Fruit fly (Drosophila melanogaster) whole organism, embryonic: ENCODE results near the gene tbrd-1.
A peak's percentile ranks its signal among the peaks of the same experiment; 100 is the strongest.

Experiments
- Atf6 ChIP-seq: fragments of 200-800 bp; sonication (Bioruptor generic); IDR thresholded peaks from 2 replicates; pipeline ENCODE4 v1.3.6; 2022; ENCODE audit warnings: missing biosample characterization, missing genetic modification characterization
- Bteb2 ChIP-seq: fragments of 200-800 bp; sonication (Bioruptor generic); optimal IDR thresholded peaks from 2 replicates; lab custom pipeline; 2016; ENCODE audit warnings: missing biosample characterization, missing genetic modification characterization
- CG10274 ChIP-seq: fragments of 200-800 bp; sonication (Bioruptor generic); optimal IDR thresholded peaks from 3 replicates; lab custom pipeline; 2017; ENCODE audit warnings: missing biosample characterization, mild to moderate bottlenecking, missing genetic modification characterization
- CG10366 ChIP-seq: fragments of 200-800 bp; sonication (Bioruptor generic); IDR thresholded peaks from 2 replicates; pipeline ENCODE4 v1.3.6; 2022; ENCODE audit warnings: missing biosample characterization, missing genetic modification characterization
- CG10654 ChIP-seq: fragments of 200-800 bp; sonication (Bioruptor generic); optimal IDR thresholded peaks from 2 replicates; lab custom pipeline; 2016; ENCODE audit warnings: missing biosample characterization, missing genetic modification characterization
- CG12391 ChIP-seq: fragments of 200-800 bp; sonication (Bioruptor generic); optimal IDR thresholded peaks from 3 replicates; lab custom pipeline; 2018; ENCODE audit warnings: missing biosample characterization, mild to moderate bottlenecking, missing genetic modification characterization, moderate library complexity
- CG15601 ChIP-seq: fragments of 200-800 bp; sonication (Bioruptor generic); optimal IDR thresholded peaks from 3 replicates; lab custom pipeline; 2019; ENCODE audit warnings: missing biosample characterization, mild to moderate bottlenecking, missing genetic modification characterization, moderate library complexity
- CG1647 ChIP-seq: fragments of 200-800 bp; sonication (Bioruptor generic); optimal IDR thresholded peaks from 3 replicates; lab custom pipeline; 2016; ENCODE audit warnings: missing biosample characterization, missing genetic modification characterization
- CG30431 ChIP-seq: fragments of 200-800 bp; sonication (Bioruptor generic); optimal IDR thresholded peaks from 2 replicates; lab custom pipeline; 2017; ENCODE audit warnings: missing biosample characterization, missing genetic modification characterization
- CG31365 ChIP-seq: fragments of 200-800 bp; sonication (Bioruptor generic); optimal IDR thresholded peaks from 2 replicates; lab custom pipeline; 2018; ENCODE audit warnings: missing biosample characterization, mild to moderate bottlenecking, missing genetic modification characterization
- CG43689 ChIP-seq: fragments of 200-800 bp; sonication (Bioruptor generic); IDR thresholded peaks from 2 replicates; pipeline ENCODE4 v1.3.6; 2022; ENCODE audit warnings: missing biosample characterization, missing genetic modification characterization
- CG4730 ChIP-seq: fragments of 200-800 bp; sonication (Bioruptor generic); IDR thresholded peaks from 2 replicates; pipeline ENCODE4 v1.3.6; 2022; ENCODE audit warnings: missing biosample characterization, missing genetic modification characterization
- CG7928 ChIP-seq: fragments of 200-800 bp; sonication (Bioruptor generic); optimal IDR thresholded peaks from 2 replicates; lab custom pipeline; 2017; ENCODE audit warnings: missing biosample characterization, mild to moderate bottlenecking, missing genetic modification characterization
- CG8944 ChIP-seq: fragments of 200-800 bp; sonication (Bioruptor generic); optimal IDR thresholded peaks from 3 replicates; lab custom pipeline; 2016; ENCODE audit warnings: missing biosample characterization, missing genetic modification characterization
- CG9876 ChIP-seq: fragments of 200-800 bp; sonication (Bioruptor generic); optimal IDR thresholded peaks from 2 replicates; lab custom pipeline; 2016; ENCODE audit warnings: missing biosample characterization, missing genetic modification characterization
- Deaf1 ChIP-seq: fragments of 200-800 bp; optimal IDR thresholded peaks from 3 replicates; lab custom pipeline; 2019; ENCODE audit warnings: missing biosample characterization, mild to moderate bottlenecking, missing genetic modification characterization, moderate library complexity
- Dip2 ChIP-seq: fragments of 200-800 bp; sonication (Bioruptor generic); IDR thresholded peaks from 2 replicates; pipeline ENCODE4 v1.3.6; 2022; ENCODE audit warnings: missing biosample characterization, missing genetic modification characterization
- Dll ChIP-seq: fragments of 200-800 bp; sonication (Bioruptor generic); IDR thresholded peaks from 4 replicates; pipeline ENCODE4 v1.3.6; 2022; ENCODE audit warnings: missing biosample characterization, missing genetic modification characterization; ENCODE audit not compliant: partially characterized antibody
- Drgx ChIP-seq: fragments of 200-800 bp; sonication (Bioruptor generic); IDR thresholded peaks from 2 replicates; pipeline ENCODE4 v1.3.6; 2022; ENCODE audit warnings: missing biosample characterization, missing genetic modification characterization
- Gsc ChIP-seq: fragments of 200-800 bp; sonication (Bioruptor generic); IDR thresholded peaks from 2 replicates; pipeline ENCODE4 v1.3.6; 2022; ENCODE audit warnings: missing biosample characterization, missing genetic modification characterization
- Hr78 ChIP-seq, 2 experiments: fragments of 200-800 bp in 1 of 2; fragments of >200 bp in 1 of 2; sonication (Bioruptor generic) in 1 of 2; optimal IDR thresholded peaks; 2 replicates each; lab custom pipeline; 2017 to 2019; ENCODE audit warnings: missing biosample characterization in 2 of 2, missing genetic modification characterization in 2 of 2, mild to moderate bottlenecking in 1 of 2, moderate library complexity in 1 of 2
- Lhr ChIP-seq: fragments of 200-800 bp; sonication (Bioruptor generic); optimal IDR thresholded peaks from 3 replicates; lab custom pipeline; 2017; ENCODE audit warnings: mild to moderate bottlenecking, missing biosample characterization, missing genetic modification reagents, missing genetic modification characterization
- Mrtf ChIP-seq: fragments of 200-800 bp; sonication (Bioruptor generic); IDR thresholded peaks from 3 replicates; pipeline ENCODE4 v1.3.6; 2022; ENCODE audit warnings: missing biosample characterization, missing genetic modification characterization
- NFAT ChIP-seq: fragments of 200-800 bp; sonication (Bioruptor generic); IDR thresholded peaks from 2 replicates; pipeline ENCODE4 v1.3.6; 2022; ENCODE audit warnings: missing biosample characterization, missing genetic modification characterization
- Oli ChIP-seq: fragments of 200-800 bp; sonication (Bioruptor generic); optimal IDR thresholded peaks from 2 replicates; lab custom pipeline; 2018; ENCODE audit warnings: missing biosample characterization, mild to moderate bottlenecking, missing genetic modification characterization, moderate library complexity
- Poxn ChIP-seq: fragments of 200-800 bp; sonication (Bioruptor generic); IDR thresholded peaks from 2 replicates; pipeline ENCODE4 v1.3.6; 2022; ENCODE audit warnings: missing biosample characterization, missing genetic modification characterization
- Ssrp ChIP-seq: fragments of 200-800 bp; sonication (Bioruptor generic); optimal IDR thresholded peaks from 2 replicates; lab custom pipeline; 2018; ENCODE audit warnings: missing biosample characterization, mild to moderate bottlenecking, missing genetic modification characterization, moderate library complexity
- TFAM ChIP-seq: fragments of 200-800 bp; sonication (Bioruptor generic); optimal IDR thresholded peaks from 2 replicates; lab custom pipeline; 2017; ENCODE audit warnings: missing biosample characterization, missing genetic modification characterization, inconsistent platforms
- cg ChIP-seq: fragments of 200-800 bp; sonication (Bioruptor generic); optimal IDR thresholded peaks from 3 replicates; lab custom pipeline; 2019; ENCODE audit warnings: missing biosample characterization, mild to moderate bottlenecking, missing genetic modification characterization, moderate library complexity
- crol ChIP-seq: fragments of 200-800 bp; sonication (Bioruptor generic); IDR thresholded peaks from 2 replicates; pipeline ENCODE4 v1.3.6; 2022; ENCODE audit warnings: missing biosample characterization, missing genetic modification characterization
- disco-r ChIP-seq: fragments of 200-800 bp; sonication (Bioruptor generic); optimal IDR thresholded peaks from 2 replicates; lab custom pipeline; 2016; ENCODE audit warnings: missing biosample characterization, missing genetic modification characterization
- ewg ChIP-seq: fragments of 200-800 bp; sonication (Bioruptor generic); optimal IDR thresholded peaks from 3 replicates; lab custom pipeline; 2017; ENCODE audit warnings: mild to moderate bottlenecking, missing biosample characterization, missing genetic modification reagents, missing genetic modification characterization
- fd3F ChIP-seq: fragments of 200-800 bp; sonication (Bioruptor generic); optimal IDR thresholded peaks from 2 replicates; lab custom pipeline; 2018; ENCODE audit warnings: missing biosample characterization, mild to moderate bottlenecking, missing genetic modification characterization, moderate library complexity
- gro ChIP-seq: fragments of 200-800 bp; sonication (Bioruptor generic); optimal IDR thresholded peaks from 2 replicates; lab custom pipeline; 2016; ENCODE audit warnings: missing biosample characterization, missing genetic modification characterization
- h ChIP-seq: fragments of >200 bp; optimal IDR thresholded peaks from 2 replicates; lab custom pipeline; 2017
- kni ChIP-seq: fragments of 200-800 bp; sonication (Bioruptor generic); optimal IDR thresholded peaks from 3 replicates; lab custom pipeline; 2017; ENCODE audit warnings: mild to moderate bottlenecking, missing biosample characterization, missing genetic modification reagents, missing genetic modification characterization
- mirr ChIP-seq: fragments of 200-800 bp; sonication (Bioruptor generic); optimal IDR thresholded peaks from 3 replicates; lab custom pipeline; 2018; ENCODE audit warnings: missing biosample characterization, mild to moderate bottlenecking, missing genetic modification characterization
- otp ChIP-seq: fragments of 200-800 bp; sonication (Bioruptor generic); IDR thresholded peaks from 3 replicates; pipeline ENCODE4, ENCODE4 v1.3.6; 2022; ENCODE audit warnings: missing biosample characterization, missing genetic modification characterization
- peb ChIP-seq: fragments of 200-800 bp; sonication (Bioruptor generic); IDR thresholded peaks from 2 replicates; pipeline ENCODE4 v1.3.6; 2022; ENCODE audit warnings: missing biosample characterization, missing genetic modification characterization
- rib ChIP-seq: fragments of 200-800 bp; sonication (Bioruptor generic); IDR thresholded peaks from 2 replicates; pipeline ENCODE4 v1.3.6; 2022; ENCODE audit warnings: missing biosample characterization, missing genetic modification characterization
- row ChIP-seq: fragments of 200-800 bp; sonication (Bioruptor generic); IDR thresholded peaks from 3 replicates; pipeline ENCODE4 v1.3.6; 2022; ENCODE audit warnings: missing biosample characterization, missing genetic modification characterization
- run ChIP-seq: fragments of 200-800 bp; sonication (Bioruptor generic); optimal IDR thresholded peaks from 3 replicates; lab custom pipeline; 2018; ENCODE audit warnings: missing biosample characterization, mild to moderate bottlenecking, missing genetic modification characterization
- sc ChIP-seq, 3 experiments: fragments of >200 bp in 2 of 3; fragments of 200-800 bp in 1 of 3; sonication (Bioruptor generic) in 1 of 3; optimal IDR thresholded peaks; 2 replicates in 2 of 3; 3 replicates in 1 of 3; lab custom pipeline; 2017; ENCODE audit warnings: mild to moderate bottlenecking in 1 of 3, missing biosample characterization in 1 of 3, missing genetic modification characterization in 1 of 3, missing genetic modification reagents in 1 of 3
- shn ChIP-seq: fragments of 200-800 bp; sonication (Bioruptor generic); optimal IDR thresholded peaks from 3 replicates; lab custom pipeline; 2016; ENCODE audit warnings: missing biosample characterization, missing genetic modification characterization
- slbo ChIP-seq: fragments of 200-800 bp; sonication (Bioruptor generic); IDR thresholded peaks from 2 replicates; pipeline ENCODE4 v1.3.6; 2022; ENCODE audit warnings: missing biosample characterization, missing genetic modification characterization
- toy ChIP-seq: fragments of 200-800 bp; sonication (Bioruptor generic); IDR thresholded peaks from 2 replicates; pipeline ENCODE4 v1.3.6; 2022; ENCODE audit warnings: missing biosample characterization, missing genetic modification characterization
- tup ChIP-seq: fragments of 200-800 bp; sonication (Bioruptor generic); optimal IDR thresholded peaks from 2 replicates; lab custom pipeline; 2016; ENCODE audit warnings: missing biosample characterization, mild to moderate bottlenecking, missing genetic modification characterization, moderate library complexity
- twi ChIP-seq: fragments of 200-800 bp; optimal IDR thresholded peaks from 2 replicates; lab custom pipeline; 2019; ENCODE audit warnings: missing biosample characterization, mild to moderate bottlenecking, missing genetic modification characterization, moderate library complexity
- unc-4 ChIP-seq: fragments of 200-800 bp; sonication (Bioruptor generic); IDR thresholded peaks from 2 replicates; pipeline ENCODE4 v1.3.6; 2022; ENCODE audit warnings: missing biosample characterization, missing genetic modification characterization; ENCODE audit not compliant: partially characterized antibody
- yki ChIP-seq: fragments of >200 bp; optimal IDR thresholded peaks from 3 replicates; lab custom pipeline; 2018
- zen ChIP-seq: fragments of 200-800 bp; sonication (Bioruptor generic); optimal IDR thresholded peaks from 3 replicates; lab custom pipeline; 2018; ENCODE audit warnings: missing biosample characterization, mild to moderate bottlenecking, missing genetic modification characterization, moderate library complexity

tbrd-1 gene

dm6 chr3R:23877606-23878317, 15.6 kb downstream of the tbrd-1 start (continued):
- TF ChIP-seq gro (no peak), row (GFP tag; lab: Robert Waterston, UW) (no peak), ewg (GFP tag; lab: Kevin White, UChicago) (no peak), CG7928 (GFP tag; lab: Kevin White, UChicago) (no peak), CG15601 (tag; lab: Kevin White, UChicago) (peak; percentile 8), cg (GFP tag; lab: Kevin White, UChicago) (peak; percentile 28), Bteb2 (no peak), Dll (GFP tag; lab: Robert Waterston, UW) (no peak), NFAT (GFP tag; lab: Robert Waterston, UW) (no peak), CG30431 (no peak), Ssrp (tag; lab: Kevin White, UChicago) (no peak), TFAM (GFP tag; lab: Kevin White, UChicago) (no peak), twi (tag; lab: Kevin White, UChicago) (no peak), unc-4 (GFP tag; lab: Robert Waterston, UW) (no peak), shn (no peak), disco-r (no peak), mirr (no peak), CG12391 (tag; lab: Kevin White, UChicago) (no peak), Gsc (GFP tag; lab: Robert Waterston, UW) (no peak), CG9876 (no peak), slbo (no peak), CG8944 (no peak), Mrtf (GFP tag; lab: Robert Waterston, UW) (no peak), Poxn (GFP tag; lab: Robert Waterston, UW) (no peak), h (lab: Kevin White, UChicago) (no peak), yki (lab: Kevin White, UChicago) (no peak), Dip2 (GFP tag; lab: Robert Waterston, UW) (no peak), fd3F (GFP tag; lab: Kevin White, UChicago) (no peak), peb (GFP tag; lab: Robert Waterston, UW) (no peak), sc (optimal IDR thresholded peaks at IDR 0.05; lab: Kevin White, UChicago) (no peak), sc (GFP tag; optimal IDR thresholded peaks at IDR 0.05; lab: Kevin White, UChicago) (no peak), Deaf1 (tag; lab: Kevin White, UChicago) (peak; percentile 24), CG10654 (GFP tag; lab: Kevin White, UChicago) (no peak), CG1647 (GFP tag; lab: Kevin White, UChicago) (no peak), toy (GFP tag; lab: Robert Waterston, UW) (no peak), Lhr (GFP tag; lab: Kevin White, UChicago) (no peak), Hr78 (GFP tag; optimal IDR thresholded peaks at IDR 0.05; lab: Kevin White, UChicago) (peak in 1 of 2 experiments; percentile 26), crol (GFP tag; lab: Robert Waterston, UW) (peak; percentile 91), rib (no peak), CG10274 (GFP tag; lab: Kevin White, UChicago) (no peak), tup (no peak), kni (peak; percentile 49), Atf6 (GFP tag; lab: Robert Waterston, UW) (no peak), CG4730 (GFP tag; lab: Robert Waterston, UW) (no peak), run (peak; percentile 19), Drgx (GFP tag; lab: Robert Waterston, UW) (no peak), CG31365 (tag; lab: Kevin White, UChicago) (no peak), Oli (tag; lab: Kevin White, UChicago) (no peak), CG43689 (GFP tag; lab: Robert Waterston, UW) (no peak), zen (no peak), otp (GFP tag; lab: Robert Waterston, UW) (0 out of 3 replicates have a peak, but pooled peaks have one; percentile 32), CG10366 (no peak)
